Worm (Caenorhabditis elegans) whole organism, young adult: ENCODE results near the gene ctf-18.

Experiments used
- B0336.3 ChIP-seq: fragments of 200-800 bp; sonication (Bioruptor generic); IDR thresholded peaks from 2 replicates; pipeline ENCODE4 v1.3.6; 2022; ENCODE audit warnings: missing genetic modification characterization, missing compliant biosample characterization
- F10E7.11 ChIP-seq: sonication (generic microtip); optimal IDR thresholded peaks from 2 replicates; lab custom pipeline; 2017; ENCODE audit warnings: mild to moderate bottlenecking, missing genetic modification characterization, moderate library complexity, missing compliant biosample characterization
- F22D6.2 ChIP-seq: sonication (generic microtip); optimal IDR thresholded peaks from 2 replicates; lab custom pipeline; 2016; ENCODE audit warnings: mild to moderate bottlenecking, missing genetic modification characterization, missing compliant biosample characterization
- F37B4.10 ChIP-seq: fragments of 200-800 bp; sonication (Bioruptor generic); IDR thresholded peaks from 2 replicates; pipeline ENCODE4 v1.3.6; 2022; ENCODE audit warnings: missing genetic modification characterization, missing compliant biosample characterization
- K11D2.4 ChIP-seq: fragments of 200-800 bp; sonication (Bioruptor generic); IDR thresholded peaks from 2 replicates; pipeline ENCODE4 v1.3.6; 2022; ENCODE audit warnings: missing genetic modification reagents, missing genetic modification characterization, missing compliant biosample characterization
- Y56A3A.18 ChIP-seq: fragments of 200-800 bp; sonication (Bioruptor generic); IDR thresholded peaks from 2 replicates; pipeline ENCODE4 v1.3.6; 2022; ENCODE audit warnings: missing genetic modification reagents, missing genetic modification characterization, missing compliant biosample characterization
- aptf-2 ChIP-seq: fragments of 200-800 bp; sonication (Bioruptor generic); conservative IDR thresholded peaks from 2 replicates; pipeline ENCODE4 v1.3.6; 2022; ENCODE audit warnings: missing genetic modification reagents, missing genetic modification characterization, missing compliant biosample characterization
- aptf-3 ChIP-seq: fragments of 200-800 bp; sonication (Bioruptor generic); IDR thresholded peaks from 2 replicates; pipeline ENCODE4 v1.3.6; 2022; ENCODE audit warnings: missing genetic modification characterization, missing compliant biosample characterization
- bed-2 ChIP-seq: fragments of 200-800 bp; sonication (Bioruptor generic); IDR thresholded peaks from 2 replicates; pipeline ENCODE4 v1.3.6; 2022; ENCODE audit warnings: missing genetic modification reagents, missing genetic modification characterization, missing compliant biosample characterization
- ceh-91 ChIP-seq: fragments of 200-800 bp; sonication (Bioruptor generic); IDR thresholded peaks from 2 replicates; pipeline ENCODE4 v1.3.6; 2022; ENCODE audit warnings: missing genetic modification reagents, missing genetic modification characterization, missing compliant biosample characterization
- die-1 ChIP-seq: sonication (generic microtip); optimal IDR thresholded peaks from 2 replicates; lab custom pipeline; 2016; ENCODE audit warnings: missing genotype, mild to moderate bottlenecking, missing genetic modification characterization, missing compliant biosample characterization
- dpl-1 ChIP-seq: fragments of 150-350 bp; optimal IDR thresholded peaks from 2 replicates; lab custom pipeline; 2014; ENCODE audit warnings: missing biosample characterization, missing genetic modification reagents, missing genetic modification characterization
- egl-18 ChIP-seq: fragments of 200-800 bp; sonication (Bioruptor generic); IDR thresholded peaks from 2 replicates; pipeline ENCODE4 v1.3.6; 2022; ENCODE audit warnings: missing genetic modification reagents, missing genetic modification characterization, missing compliant biosample characterization
- egl-44 ChIP-seq: fragments of 200-800 bp; sonication (Bioruptor generic); IDR thresholded peaks from 2 replicates; pipeline ENCODE4 v1.3.6; 2022; ENCODE audit warnings: missing genetic modification reagents, missing genetic modification characterization, missing compliant biosample characterization
- fkh-3 ChIP-seq: sonication (generic microtip); optimal IDR thresholded peaks from 2 replicates; lab custom pipeline; 2016; ENCODE audit warnings: mild to moderate bottlenecking, missing genetic modification characterization, missing compliant biosample characterization
- him-1 ChIP-seq: sonication (generic microtip); optimal IDR thresholded peaks from 2 replicates; lab custom pipeline; 2016; ENCODE audit warnings: missing genotype, missing genetic modification reagents, missing genetic modification characterization, missing compliant biosample characterization
- hlh-26 ChIP-seq: fragments of 200-800 bp; sonication (Bioruptor generic); conservative IDR thresholded peaks from 2 replicates; pipeline ENCODE4 v1.3.6; 2022; ENCODE audit warnings: missing genetic modification reagents, missing genetic modification characterization, missing compliant biosample characterization
- lin-40 ChIP-seq: sonication (generic microtip); optimal IDR thresholded peaks from 2 replicates; lab custom pipeline; 2016; ENCODE audit warnings: missing genetic modification characterization, mild to moderate bottlenecking, missing compliant biosample characterization, missing genotype, missing genetic modification reagents
- lin-54 ChIP-seq: fragments of 200-800 bp; sonication (Bioruptor generic); optimal IDR thresholded peaks from 2 replicates; lab custom pipeline; 2018; ENCODE audit warnings: mild to moderate bottlenecking, missing genetic modification characterization, missing compliant biosample characterization
- madf-3 ChIP-seq: fragments of 200-800 bp; sonication (Bioruptor generic); IDR thresholded peaks from 2 replicates; pipeline ENCODE4 v1.3.6; 2022; ENCODE audit warnings: missing genetic modification reagents, missing genetic modification characterization, missing compliant biosample characterization
- mcd-1 ChIP-seq: fragments of 200-800 bp; sonication (Bioruptor generic); IDR thresholded peaks from 2 replicates; pipeline ENCODE4 v1.3.6; 2022; ENCODE audit warnings: missing genetic modification reagents, missing genetic modification characterization, missing compliant biosample characterization
- mel-28 ChIP-seq: sonication (generic microtip); optimal IDR thresholded peaks from 2 replicates; lab custom pipeline; 2016; ENCODE audit warnings: borderline replicate concordance, mild to moderate bottlenecking, missing genetic modification characterization, missing compliant biosample characterization
- mes-4 ChIP-seq: sonication (generic microtip); optimal IDR thresholded peaks from 2 replicates; lab custom pipeline; 2016; ENCODE audit warnings: missing genotype, missing genetic modification characterization, missing compliant biosample characterization
- nfya-2 ChIP-seq: fragments of 200-800 bp; sonication (Bioruptor generic); IDR thresholded peaks from 2 replicates; pipeline ENCODE4 v1.3.6; 2022; ENCODE audit warnings: missing genetic modification reagents, missing genetic modification characterization, missing compliant biosample characterization
- nhr-27 ChIP-seq: fragments of 200-800 bp; sonication (Bioruptor generic); optimal IDR thresholded peaks from 2 replicates; lab custom pipeline; 2018; ENCODE audit warnings: mild to moderate bottlenecking, missing genetic modification characterization, moderate library complexity, missing compliant biosample characterization
- rcor-1 ChIP-seq: fragments of 200-800 bp; sonication (Bioruptor generic); IDR thresholded peaks from 2 replicates; pipeline ENCODE4 v1.3.6; 2022; ENCODE audit warnings: missing genetic modification reagents, missing genetic modification characterization, missing compliant biosample characterization
- repo-1 ChIP-seq: sonication (generic microtip); optimal IDR thresholded peaks from 2 replicates; lab custom pipeline; 2017; ENCODE audit warnings: mild to moderate bottlenecking, missing genetic modification characterization, missing compliant biosample characterization
- snpc-1.1 ChIP-seq: sonication (generic microtip); optimal IDR thresholded peaks from 2 replicates; lab custom pipeline; 2017; ENCODE audit warnings: missing genetic modification characterization, mild to moderate bottlenecking, missing compliant biosample characterization, antibody characterized with exemption, moderate library complexity, missing genotype, missing genetic modification reagents; ENCODE audit not compliant: insufficient read depth
- snpc-1.3 ChIP-seq: sonication (generic microtip); optimal IDR thresholded peaks from 2 replicates; lab custom pipeline; 2017; ENCODE audit warnings: missing genetic modification characterization, mild to moderate bottlenecking, missing compliant biosample characterization, antibody characterized with exemption, moderate library complexity, missing genotype, missing genetic modification reagents; ENCODE audit not compliant: insufficient read depth
- snpc-4 ChIP-seq, 5 experiments: fragments of 150-350 bp in 1 of 5; sonication (generic microtip) in 4 of 5; optimal IDR thresholded peaks; 2 replicates each; lab custom pipeline; 2014 to 2018; ENCODE audit warnings: missing genetic modification characterization in 5 of 5, missing biosample characterization in 3 of 5, antibody characterized with exemption in 2 of 5, mild to moderate bottlenecking in 2 of 5, missing compliant biosample characterization in 2 of 5, missing genotype in 2 of 5, moderate library complexity in 2 of 5, missing genetic modification reagents in 1 of 5
- tbp1 ChIP-seq: fragments of 200-800 bp; sonication (Bioruptor generic); optimal IDR thresholded peaks from 2 replicates; lab custom pipeline; 2018; ENCODE audit warnings: mild to moderate bottlenecking, missing genetic modification characterization, missing compliant biosample characterization
- tbx-9 ChIP-seq: sonication (generic microtip); optimal IDR thresholded peaks from 2 replicates; lab custom pipeline; 2016; ENCODE audit warnings: borderline replicate concordance, missing genetic modification characterization, inconsistent platforms, missing compliant biosample characterization
- tlf-1 ChIP-seq: fragments of 200-800 bp; sonication (Bioruptor generic); optimal IDR thresholded peaks from 2 replicates; lab custom pipeline; 2018; ENCODE audit warnings: mild to moderate bottlenecking, missing genetic modification characterization, missing compliant biosample characterization
- unc-130 ChIP-seq: sonication (generic microtip); optimal IDR thresholded peaks from 2 replicates; lab custom pipeline; 2016; ENCODE audit warnings: missing genetic modification reagents, missing genetic modification characterization, missing compliant biosample characterization
- unc-62 ChIP-seq: fragments of 150-350 bp; optimal IDR thresholded peaks from 2 replicates; lab custom pipeline; 2014; ENCODE audit warnings: missing biosample characterization, missing genetic modification reagents, missing genetic modification characterization
- xnd-1 ChIP-seq: sonication (generic microtip); optimal IDR thresholded peaks from 2 replicates; lab custom pipeline; 2016; ENCODE audit warnings: missing genotype, missing genetic modification reagents, missing genetic modification characterization, missing compliant biosample characterization
- zim-3 ChIP-seq: sonication (generic microtip); optimal IDR thresholded peaks from 2 replicates; lab custom pipeline; 2017; ENCODE audit warnings: mild to moderate bottlenecking, missing genetic modification characterization, moderate library complexity, missing compliant biosample characterization
- ztf-22 ChIP-seq: fragments of 200-800 bp; sonication (Bioruptor generic); optimal IDR thresholded peaks from 2 replicates; lab custom pipeline; 2018; ENCODE audit warnings: mild to moderate bottlenecking, missing genetic modification characterization, moderate library complexity, missing compliant biosample characterization
- ztf-25 ChIP-seq: fragments of 200-800 bp; sonication (Bioruptor generic); IDR thresholded peaks from 2 replicates; pipeline ENCODE4 v1.3.6; 2022; ENCODE audit warnings: missing genetic modification reagents, missing genetic modification characterization, missing compliant biosample characterization
- ztf-26 ChIP-seq: sonication (generic microtip); optimal IDR thresholded peaks from 2 replicates; lab custom pipeline; 2017; ENCODE audit warnings: missing genetic modification characterization, missing compliant biosample characterization
- ztf-3 ChIP-seq: fragments of 200-800 bp; sonication (Bioruptor generic); optimal IDR thresholded peaks from 2 replicates; lab custom pipeline; 2018; ENCODE audit warnings: mild to moderate bottlenecking, missing genetic modification characterization, missing compliant biosample characterization
- ztf-6 ChIP-seq: fragments of 200-800 bp; sonication (Bioruptor generic); IDR thresholded peaks from 2 replicates; pipeline ENCODE4 v1.3.6; 2022; ENCODE audit warnings: missing genetic modification reagents, missing genetic modification characterization, missing compliant biosample characterization

The ctf-18 gene

DNA sequence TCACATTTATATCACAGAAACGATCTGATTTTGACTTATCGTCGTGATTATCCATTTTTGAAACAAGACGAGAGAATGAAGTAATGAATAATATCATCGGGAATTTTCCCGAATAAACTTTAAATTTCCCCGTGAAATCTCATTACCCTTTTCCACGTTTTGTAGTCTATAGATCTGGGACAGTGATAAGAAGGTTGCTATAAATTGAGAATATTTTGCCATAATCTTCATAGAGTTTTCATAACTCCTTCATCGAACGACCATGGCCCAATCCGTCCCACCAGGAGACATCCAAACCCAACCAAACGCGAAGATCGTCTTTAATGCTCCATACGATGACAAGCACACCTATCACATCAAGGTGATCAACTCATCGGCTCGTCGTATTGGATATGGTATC is 31.3 kb downstream of the ctf-18 start, which contains the start of the genes C04G2.5 and msp-36:
C04G2.5 (minus strand) TSS at position 101 of the 400 bp plus-strand sequence.
msp-36 (plus strand) TSS at position 263 of the 400 bp plus-strand sequence.
- TF ChIP-seq nfya-2 (no peak), B0336.3 (no peak), fkh-3 (tag; lab: Kevin White, UChicago) (no peak), Y56A3A.18 (GFP tag; lab: Robert Waterston, UW) (no peak), lin-40 (no peak), ztf-26 (tag; lab: Kevin White, UChicago) (no peak), F37B4.10 (no peak), ztf-6 (no peak), mcd-1 (GFP tag; lab: Robert Waterston, UW) (no peak), dpl-1 (GFP tag; lab: Kevin White, UChicago) (no peak), ztf-3 (GFP tag; lab: Kevin White, UChicago) (no peak), lin-54 (GFP tag; lab: Kevin White, UChicago) (no peak), xnd-1 (tag; lab: Kevin White, UChicago) (no peak), die-1 (no peak)

DNA sequence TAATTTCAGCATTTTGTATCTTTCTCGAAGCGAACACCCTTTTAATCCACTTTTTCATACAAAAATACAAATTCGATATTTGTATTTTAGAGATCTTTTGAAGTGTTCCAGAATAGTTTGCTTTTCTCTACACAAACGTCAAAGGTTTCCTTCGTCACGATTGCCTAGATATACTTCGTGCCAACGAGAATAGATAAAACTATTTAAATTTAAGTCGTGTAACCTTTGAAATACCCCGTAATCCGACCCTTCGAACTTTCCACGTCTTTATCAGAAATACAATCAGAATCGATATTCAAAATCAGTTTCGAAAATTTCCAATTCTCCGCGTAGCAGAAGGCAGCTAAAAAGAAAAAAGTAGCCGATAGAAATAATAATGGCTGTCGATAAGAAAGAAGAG is 36.1 kb downstream of the ctf-18 start, which contains the start of gene ttbk-5:
ttbk-5 (plus strand) TSS at position 301 of the 400 bp plus-strand sequence.
- TF ChIP-seq tbx-9 (tag; lab: Kevin White, UChicago) = no peak
- no peak for TF ChIP-seq egl-18 (GFP tag; lab: Robert Waterston, UW)
- TF ChIP-seq ztf-3 (GFP tag; lab: Kevin White, UChicago) = no peak
- no peak for TF ChIP-seq tlf-1 (GFP tag; lab: Kevin White, UChicago)
- TF ChIP-seq mel-28 (tag; lab: Kevin White, UChicago) = no peak
- TF ChIP-seq aptf-3 (GFP tag; lab: Robert Waterston, UW) = no peak
- TF ChIP-seq zim-3 = no peak
- no peak for TF ChIP-seq madf-3 (GFP tag; lab: Robert Waterston, UW)
- no peak for TF ChIP-seq hlh-26 (GFP tag; lab: Robert Waterston, UW)
- TF ChIP-seq aptf-2 (GFP tag; lab: Robert Waterston, UW) = no peak
- TF ChIP-seq bed-2 (GFP tag; lab: Robert Waterston, UW) = no peak
- no peak for TF ChIP-seq ztf-25 (GFP tag; lab: Robert Waterston, UW)

DNA sequence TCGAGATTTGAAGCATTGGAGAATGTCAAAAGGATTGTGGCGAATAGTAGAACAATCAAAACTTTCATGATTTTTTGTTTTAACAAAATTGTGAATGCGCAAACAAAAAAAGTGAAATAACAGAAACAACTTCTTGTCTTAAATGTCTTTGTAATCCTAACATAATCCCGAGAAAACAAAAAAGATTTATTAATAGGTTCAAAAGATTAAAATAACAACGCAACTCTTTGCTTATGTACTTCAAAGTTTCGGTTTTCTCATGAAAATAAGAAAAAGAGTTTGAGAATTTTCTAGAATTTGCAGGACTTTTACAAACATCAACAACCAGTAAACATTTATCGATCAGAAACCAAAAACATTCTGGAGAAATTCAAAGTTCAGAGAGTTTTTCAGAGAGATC is 36.7 kb downstream of the ctf-18 start, which contains the start of gene ttr-39:
ttr-39 (minus strand) TSS at position 101 of the 400 bp plus-strand sequence.
- TF ChIP-seq unc-130 (GFP tag; lab: Kevin White, UChicago) (no peak), unc-62 (GFP tag; lab: Kevin White, UChicago) (no peak), die-1 (no peak), F22D6.2 (tag; lab: Kevin White, UChicago) (no peak), snpc-1.1 (tag; lab: Kevin White, UChicago) (no peak), him-1 (no peak)
- TF ChIP-seq, all 124 proteins: peak for 0

DNA sequence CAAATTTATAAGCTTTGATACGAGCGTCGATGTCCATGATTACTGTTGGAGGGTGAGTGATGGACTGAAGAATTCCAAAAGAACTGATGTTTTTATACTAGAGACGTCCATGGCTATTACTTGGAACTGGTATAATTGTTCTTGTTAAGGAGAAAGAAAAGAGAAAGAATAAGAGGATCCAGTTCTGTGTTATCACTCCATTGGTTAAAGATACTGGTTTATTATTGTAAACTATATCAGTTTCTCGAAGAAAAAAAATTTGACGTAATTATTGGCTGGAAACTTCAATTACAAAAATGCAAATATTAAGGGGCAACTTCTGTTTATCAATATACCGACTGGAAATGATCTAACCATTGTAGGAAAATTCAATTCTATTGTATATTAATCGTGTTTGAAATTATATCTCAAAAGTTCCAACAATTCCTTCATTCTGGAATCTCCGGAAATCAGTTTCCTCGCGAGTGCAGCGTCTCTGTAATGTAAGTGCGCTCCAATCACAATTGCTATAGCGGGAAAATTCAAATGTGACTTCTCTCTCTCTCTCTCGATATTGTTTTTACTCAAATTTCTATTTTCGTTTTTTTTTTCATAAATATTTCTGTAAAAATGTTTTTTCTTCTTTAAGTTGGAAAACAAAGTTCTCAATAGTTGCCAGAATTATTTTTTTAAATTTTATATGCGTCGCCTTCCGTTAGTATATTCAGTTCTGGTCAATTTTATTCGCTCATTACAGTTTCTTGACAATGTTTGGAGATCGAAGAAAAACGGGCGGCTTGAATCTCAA is 40.9 kb downstream of the ctf-18 start, which contains the start of the genes col-2 and ndc-80:
col-2 (minus strand) TSS at position 51 of the 787 bp plus-strand sequence.
ndc-80 (plus strand) TSS at position 737 of the 787 bp plus-strand sequence.
- TF ChIP-seq dpl-1 (GFP tag; lab: Kevin White, UChicago) = peak; percentile 68
- peak; percentile 23 for TF ChIP-seq tbp1 (GFP tag; lab: Kevin White, UChicago)
- TF ChIP-seq lin-54 (GFP tag; lab: Kevin White, UChicago) = peak; percentile 78
- TF ChIP-seq egl-44 (GFP tag; lab: Robert Waterston, UW) = no peak
- no peak for TF ChIP-seq snpc-4 (GFP tag; optimal IDR thresholded peaks at IDR 0.05; lab: Kevin White, UChicago)
- TF ChIP-seq snpc-4 (tag; optimal IDR thresholded peaks at IDR 0.05; lab: Kevin White, UChicago) = peak in 2 of 4 experiments; percentile 26 to 46
- no peak for TF ChIP-seq K11D2.4
- no peak for TF ChIP-seq ztf-22 (GFP tag; lab: Kevin White, UChicago)
- TF ChIP-seq F10E7.11 = no peak
- no peak for TF ChIP-seq mes-4 (tag; lab: Kevin White, UChicago)
- no peak for TF ChIP-seq nhr-27 (tag; lab: Kevin White, UChicago)
- no peak for TF ChIP-seq snpc-1.3 (tag; lab: Kevin White, UChicago)
- 0 out of 2 replicates have a peak, but pooled peaks have one; percentile 13 for TF ChIP-seq rcor-1
- no peak for TF ChIP-seq repo-1 (tag; lab: Kevin White, UChicago)
- no peak for TF ChIP-seq ceh-91 (GFP tag; lab: Robert Waterston, UW)
